Fruit fly (Drosophila melanogaster): ENCODE data around the gene dco.

DNA sequence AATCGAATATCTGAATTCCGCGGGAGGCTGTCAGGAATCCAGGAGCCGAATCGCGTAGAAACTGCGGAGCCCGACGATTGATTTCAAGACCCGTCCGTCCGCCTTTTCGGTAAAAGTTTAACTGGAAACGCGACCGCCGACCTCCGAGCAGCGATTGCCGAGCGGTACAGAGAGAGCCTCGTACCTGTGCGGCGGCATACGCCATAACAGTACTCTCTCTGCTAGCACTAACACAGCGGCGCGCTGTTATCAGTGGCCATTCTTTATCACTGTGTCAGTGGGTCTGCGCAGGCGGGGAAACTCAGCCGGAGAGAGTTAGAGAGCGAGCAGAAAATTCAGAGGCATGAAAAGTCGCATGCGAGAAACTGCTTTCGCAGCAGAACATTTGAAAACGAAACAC lies 44.3 kb downstream of the dco start, which contains the start of gene 5-HT7:
- TF ChIP-seq psq (optimal IDR thresholded peaks at IDR 0.05) (no peak), EcR (GFP tag; optimal IDR thresholded peaks at IDR 0.05) (no peak), Dll (optimal IDR thresholded peaks at IDR 0.05) (no peak)
